Worm (Caenorhabditis elegans) whole organism, late embryonic: ENCODE measurements around the gene M03B6.4.

Source experiments
- C08G9.2 ChIP-seq: sonication (generic microtip); optimal IDR thresholded peaks from 2 replicates; lab custom pipeline; 2016; ENCODE audit warnings: mild to moderate bottlenecking, missing genetic modification characterization, moderate library complexity, missing compliant biosample characterization
- F13H6.1 ChIP-seq: sonication (generic microtip); optimal IDR thresholded peaks from 2 replicates; lab custom pipeline; 2016; ENCODE audit warnings: missing genetic modification characterization, missing compliant biosample characterization
- K09A11.1 ChIP-seq: sonication (generic microtip); optimal IDR thresholded peaks from 2 replicates; lab custom pipeline; 2017; ENCODE audit warnings: antibody characterized with exemption, mild to moderate bottlenecking, missing genetic modification characterization, missing compliant biosample characterization; ENCODE audit not compliant: insufficient read depth
- Y22D7AL.16 ChIP-seq: sonication (generic microtip); optimal IDR thresholded peaks from 2 replicates; lab custom pipeline; 2016; ENCODE audit warnings: missing genetic modification characterization, missing compliant biosample characterization
- ahr-1 ChIP-seq: sonication (generic microtip); optimal IDR thresholded peaks from 2 replicates; lab custom pipeline; 2016; ENCODE audit warnings: missing genetic modification characterization, missing compliant biosample characterization
- ceh-14 ChIP-seq: sonication (generic microtip); optimal IDR thresholded peaks from 2 replicates; lab custom pipeline; 2016; ENCODE audit warnings: missing genotype, missing genetic modification characterization, missing compliant biosample characterization
- ceh-18 ChIP-seq: sonication (generic microtip); optimal IDR thresholded peaks from 2 replicates; lab custom pipeline; 2016; ENCODE audit warnings: missing genetic modification characterization, missing compliant biosample characterization
- ceh-19 ChIP-seq: fragments of 200-800 bp; sonication (Bioruptor generic); optimal IDR thresholded peaks from 2 replicates; lab custom pipeline; 2018; ENCODE audit warnings: mild to moderate bottlenecking, missing genetic modification characterization, missing compliant biosample characterization
- ceh-2 ChIP-seq: sonication (generic microtip); optimal IDR thresholded peaks from 2 replicates; lab custom pipeline; 2016; ENCODE audit warnings: missing genotype, missing genetic modification characterization, missing compliant biosample characterization
- ceh-22 ChIP-seq: sonication (generic microtip); optimal IDR thresholded peaks from 2 replicates; lab custom pipeline; 2017; ENCODE audit warnings: missing biosample characterization, missing genetic modification characterization
- ceh-30 ChIP-seq: fragments of 150-350 bp; optimal IDR thresholded peaks from 2 replicates; lab custom pipeline; 2014; ENCODE audit warnings: missing biosample characterization, missing genetic modification characterization
- ceh-31 ChIP-seq: sonication (generic microtip); optimal IDR thresholded peaks from 2 replicates; lab custom pipeline; 2016; ENCODE audit warnings: missing genetic modification characterization, missing compliant biosample characterization
- ceh-48 ChIP-seq: sonication (generic microtip); optimal IDR thresholded peaks from 2 replicates; lab custom pipeline; 2016; ENCODE audit warnings: missing genetic modification characterization, inconsistent platforms, missing compliant biosample characterization
- ceh-6 ChIP-seq: fragments of 200-800 bp; sonication (Bioruptor generic); optimal IDR thresholded peaks from 2 replicates; lab custom pipeline; 2018; ENCODE audit warnings: mild to moderate bottlenecking, missing genetic modification characterization, missing compliant biosample characterization
- che-1 ChIP-seq: sonication (generic microtip); optimal IDR thresholded peaks from 2 replicates; lab custom pipeline; 2016; ENCODE audit warnings: mild to moderate bottlenecking, missing genetic modification characterization, missing compliant biosample characterization
- elt-2 ChIP-seq: sonication (generic microtip); optimal IDR thresholded peaks from 2 replicates; lab custom pipeline; 2016; ENCODE audit warnings: missing genetic modification reagents, missing genetic modification characterization, missing compliant biosample characterization
- elt-4 ChIP-seq: sonication (generic microtip); optimal IDR thresholded peaks from 2 replicates; lab custom pipeline; 2016; ENCODE audit warnings: missing genetic modification characterization, missing compliant biosample characterization
- fkh-10 ChIP-seq: fragments of 150-350 bp; optimal IDR thresholded peaks from 2 replicates; lab custom pipeline; 2014; ENCODE audit warnings: missing biosample characterization, missing genetic modification reagents, missing genetic modification characterization
- fkh-6 ChIP-seq: sonication (generic microtip); optimal IDR thresholded peaks from 2 replicates; lab custom pipeline; 2016; ENCODE audit warnings: missing genetic modification characterization, missing compliant biosample characterization
- gmeb-2 ChIP-seq: sonication (generic microtip); optimal IDR thresholded peaks from 2 replicates; lab custom pipeline; 2016; ENCODE audit warnings: missing genetic modification characterization, inconsistent platforms, missing compliant biosample characterization
- hlh-13 ChIP-seq: fragments of 200-800 bp; sonication (Bioruptor generic); optimal IDR thresholded peaks from 2 replicates; lab custom pipeline; 2018; ENCODE audit warnings: mild to moderate bottlenecking, missing genetic modification characterization, missing compliant biosample characterization
- hlh-30 ChIP-seq: sonication (generic microtip); optimal IDR thresholded peaks from 2 replicates; lab custom pipeline; 2017; ENCODE audit warnings: antibody characterized with exemption, missing genetic modification characterization, missing compliant biosample characterization; ENCODE audit not compliant: insufficient read depth
- hlh-6 ChIP-seq: sonication (generic microtip); optimal IDR thresholded peaks from 2 replicates; lab custom pipeline; 2016; ENCODE audit warnings: missing genotype, missing genetic modification characterization, missing compliant biosample characterization
- madf-2 ChIP-seq: sonication (generic microtip); optimal IDR thresholded peaks from 2 replicates; lab custom pipeline; 2017; ENCODE audit warnings: missing genetic modification characterization, missing compliant biosample characterization
- mec-3 ChIP-seq: sonication (generic microtip); optimal IDR thresholded peaks from 2 replicates; lab custom pipeline; 2016; ENCODE audit warnings: borderline replicate concordance, missing genetic modification characterization, missing compliant biosample characterization
- nfya-1 ChIP-seq: sonication (generic microtip); optimal IDR thresholded peaks from 2 replicates; lab custom pipeline; 2017; ENCODE audit warnings: missing genetic modification characterization, mild to moderate bottlenecking, missing compliant biosample characterization, antibody characterized with exemption, moderate library complexity
- nhr-11 ChIP-seq: fragments of 150-350 bp; optimal IDR thresholded peaks from 2 replicates; lab custom pipeline; 2014; ENCODE audit warnings: missing biosample characterization, missing genetic modification characterization
- npax-4 ChIP-seq: sonication (generic microtip); optimal IDR thresholded peaks from 2 replicates; lab custom pipeline; 2016; ENCODE audit warnings: missing genetic modification characterization, missing compliant biosample characterization
- pag-3 ChIP-seq: sonication (generic microtip); optimal IDR thresholded peaks from 2 replicates; lab custom pipeline; 2016; ENCODE audit warnings: missing compliant biosample characterization, missing genetic modification characterization, borderline replicate concordance
- pat-9 ChIP-seq: fragments of 200-800 bp; sonication (Bioruptor generic); optimal IDR thresholded peaks from 2 replicates; lab custom pipeline; 2018; ENCODE audit warnings: mild to moderate bottlenecking, missing genetic modification characterization, moderate library complexity, missing compliant biosample characterization
- pax-1 ChIP-seq: fragments of 150-350 bp; optimal IDR thresholded peaks from 2 replicates; lab custom pipeline; 2014; ENCODE audit warnings: missing biosample characterization, missing genetic modification characterization
- pha-2 ChIP-seq: sonication (generic microtip); optimal IDR thresholded peaks from 2 replicates; lab custom pipeline; 2017; ENCODE audit warnings: mild to moderate bottlenecking, missing genetic modification characterization, missing compliant biosample characterization
- pqm-1 ChIP-seq: sonication (generic microtip); optimal IDR thresholded peaks from 2 replicates; lab custom pipeline; 2016; ENCODE audit warnings: missing genetic modification characterization, missing compliant biosample characterization
- ref-2 ChIP-seq: sonication (generic microtip); optimal IDR thresholded peaks from 2 replicates; lab custom pipeline; 2016; ENCODE audit warnings: missing genetic modification characterization, missing compliant biosample characterization
- sdc-2 ChIP-seq: sonication (generic microtip); optimal IDR thresholded peaks from 2 replicates; lab custom pipeline; 2016; ENCODE audit warnings: missing genotype, missing genetic modification characterization, missing compliant biosample characterization
- tbx-2 ChIP-seq: sonication (generic microtip); optimal IDR thresholded peaks from 2 replicates; lab custom pipeline; 2016; ENCODE audit warnings: missing genetic modification characterization, missing compliant biosample characterization
- tbx-7 ChIP-seq: sonication (generic microtip); optimal IDR thresholded peaks from 2 replicates; lab custom pipeline; 2016; ENCODE audit warnings: missing genotype, missing genetic modification characterization, missing compliant biosample characterization
- unc-55 ChIP-seq: sonication (generic microtip); optimal IDR thresholded peaks from 2 replicates; lab custom pipeline; 2017; ENCODE audit warnings: missing biosample characterization, missing genetic modification reagents, missing genetic modification characterization
- unc-86 ChIP-seq: sonication (generic microtip); optimal IDR thresholded peaks from 2 replicates; lab custom pipeline; 2016; ENCODE audit warnings: missing genetic modification characterization, missing compliant biosample characterization

The M03B6.4 gene

DNA sequence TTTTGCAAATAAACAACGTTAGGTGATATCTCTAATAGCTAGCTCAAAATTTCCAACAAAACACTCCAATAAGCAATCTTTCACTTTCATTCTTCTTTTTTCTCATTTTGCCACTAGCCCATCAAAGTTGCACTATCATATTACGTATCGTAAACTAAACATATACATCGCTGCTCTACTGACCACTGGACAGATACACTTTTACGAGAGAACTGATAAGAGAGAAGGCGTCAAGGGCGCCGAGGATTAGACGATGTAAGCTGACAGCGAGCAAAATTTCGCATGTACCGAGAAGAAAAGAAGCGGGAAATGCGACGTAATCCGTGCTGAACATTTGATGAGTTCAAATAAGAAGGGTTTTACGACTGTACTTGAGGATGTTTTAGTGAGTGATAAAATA is 7.1 kb upstream of the M03B6.4 start:
- TF ChIP-seq ceh-19 (GFP tag; lab: Kevin White, UChicago) = no peak
- TF ChIP-seq pax-1 = no peak
- no peak for TF ChIP-seq ceh-30 (tag; lab: Kevin White, UChicago)
- no peak for TF ChIP-seq gmeb-2 (tag; lab: Kevin White, UChicago)
- peak; percentile 10 for TF ChIP-seq elt-2 (tag; lab: Kevin White, UChicago)

- TF ChIP-seq pag-3 (tag; lab: Kevin White, UChicago) (no peak), npax-4 (no peak), ceh-6 (GFP tag; lab: Kevin White, UChicago) (no peak), unc-55 (GFP tag; lab: Kevin White, UChicago) (no peak), pha-2 (tag; lab: Kevin White, UChicago) (no peak), sdc-2 (tag; lab: Kevin White, UChicago) (no peak), pqm-1 (no peak), fkh-6 (tag; lab: Kevin White, UChicago) (no peak), hlh-13 (GFP tag; lab: Kevin White, UChicago) (no peak), ceh-18 (tag; lab: Kevin White, UChicago) (no peak)
These were observed 6.0 kb upstream of the M03B6.4 start, which contains the start of gene mct-3 for ce11 chrX:13852606-13853005. Gene mct-3 (plus strand): TSS chrX:13852906.

ce11 chrX:13855928-13856327 is 2.7 kb upstream of the M03B6.4 start:
- no peak for TF ChIP-seq ceh-19 (GFP tag; lab: Kevin White, UChicago)
- TF ChIP-seq ahr-1 (tag; lab: Kevin White, UChicago) = no peak
- TF ChIP-seq ceh-18 (tag; lab: Kevin White, UChicago) = no peak
- TF ChIP-seq sdc-2 (tag; lab: Kevin White, UChicago) = no peak
- TF ChIP-seq F13H6.1 (tag; lab: Kevin White, UChicago) = no peak
- TF ChIP-seq che-1 = no peak
- TF ChIP-seq K09A11.1 (tag; lab: Kevin White, UChicago) = no peak
- TF ChIP-seq ceh-14 (tag; lab: Kevin White, UChicago) = no peak
- no peak for TF ChIP-seq mec-3 (tag; lab: Kevin White, UChicago)
- no peak for TF ChIP-seq nhr-11 (tag; lab: Kevin White, UChicago)
- no peak for TF ChIP-seq unc-86 (tag; lab: Kevin White, UChicago)
- TF ChIP-seq ceh-22 = no peak
- no peak for TF ChIP-seq pat-9
- TF ChIP-seq tbx-7 (tag; lab: Kevin White, UChicago) = no peak
- TF ChIP-seq ref-2 (tag; lab: Kevin White, UChicago) = no peak
- no peak for TF ChIP-seq elt-4 (tag; lab: Kevin White, UChicago)
- no peak for TF ChIP-seq Y22D7AL.16
- TF ChIP-seq fkh-10 (GFP tag; lab: Kevin White, UChicago) = no peak

DNA sequence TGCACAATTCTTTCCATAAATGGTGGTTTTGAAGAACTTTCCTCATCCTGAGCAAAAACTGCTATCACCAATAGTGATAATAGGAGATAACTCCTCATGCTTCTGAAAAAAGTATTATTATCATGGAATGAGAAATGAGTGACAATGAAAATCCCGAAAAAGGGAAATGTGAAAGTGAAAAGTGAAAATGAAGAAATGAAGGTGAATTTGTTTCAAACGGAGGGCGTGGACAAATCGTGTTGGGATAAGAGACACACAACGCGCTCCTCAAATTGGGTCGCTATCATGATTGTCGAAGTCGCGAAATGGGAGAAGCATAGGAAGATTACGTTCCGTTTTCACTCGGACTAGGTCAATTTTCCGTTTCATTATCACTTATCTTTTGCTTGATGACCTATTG is 5.5 kb downstream of the M03B6.4 start, which contains the start of gene M03B6.3:
TSS of gene M03B6.3 (minus strand) at position 102 of the 400 bp plus-strand sequence.
- TF ChIP-seq pag-3 (tag; lab: Kevin White, UChicago) (no peak), nfya-1 (tag; lab: Kevin White, UChicago) (no peak), tbx-2 (tag; lab: Kevin White, UChicago) (no peak), C08G9.2 (tag; lab: Kevin White, UChicago) (no peak), hlh-6 (tag; lab: Kevin White, UChicago) (no peak), ceh-48 (tag; lab: Kevin White, UChicago) (no peak), hlh-30 (tag; lab: Kevin White, UChicago) (no peak), pat-9 (no peak), ceh-2 (tag; lab: Kevin White, UChicago) (no peak), madf-2 (tag; lab: Kevin White, UChicago) (no peak), ceh-31 (no peak), unc-86 (tag; lab: Kevin White, UChicago) (no peak)
